Worm (Caenorhabditis elegans) whole organism, mixed stage, embryonic: ENCODE results near the gene srh-192.
"Not testable (repeated sequence)": the region's sequence is repeated elsewhere in the genome, so short reads cannot be mapped to it uniquely, and the experiment has no call there.

Experiments used
- blmp-1 ChIP-seq: fragments of 150-350 bp; optimal IDR thresholded peaks from 2 replicates; lab custom pipeline; 2014; ENCODE audit warnings: missing biosample characterization, missing genetic modification characterization
- ceh-39 ChIP-seq: fragments of 150-350 bp; optimal IDR thresholded peaks from 2 replicates; lab custom pipeline; 2014; ENCODE audit warnings: missing biosample characterization, missing genetic modification characterization
- ceh-43 ChIP-seq: fragments of 200-800 bp; sonication (Bioruptor generic); optimal IDR thresholded peaks from 2 replicates; lab custom pipeline; 2018; ENCODE audit warnings: mild to moderate bottlenecking, missing genetic modification characterization, moderate library complexity, missing compliant biosample characterization
- elt-1 ChIP-seq: sonication (generic microtip); optimal IDR thresholded peaks from 2 replicates; lab custom pipeline; 2017; ENCODE audit warnings: missing genetic modification characterization, mild to moderate bottlenecking, missing compliant biosample characterization, antibody characterized with exemption, moderate library complexity, borderline replicate concordance; ENCODE audit not compliant: insufficient read depth
- lin-13 ChIP-seq: fragments of 150-350 bp; optimal IDR thresholded peaks from 2 replicates; lab custom pipeline; 2014; ENCODE audit warnings: missing biosample characterization, missing genetic modification characterization
- nhr-237 ChIP-seq: fragments of 150-350 bp; optimal IDR thresholded peaks from 2 replicates; lab custom pipeline; 2014; ENCODE audit warnings: missing biosample characterization, missing genetic modification characterization
- unc-39 ChIP-seq: fragments of 150-350 bp; optimal IDR thresholded peaks from 2 replicates; lab custom pipeline; 2014; ENCODE audit warnings: missing biosample characterization, missing genetic modification characterization
- unc-62 ChIP-seq: fragments of 150-350 bp; optimal IDR thresholded peaks from 2 replicates; lab custom pipeline; 2014; ENCODE audit warnings: missing biosample characterization, missing genetic modification reagents, missing genetic modification characterization
- ztf-11 ChIP-seq: fragments of 150-350 bp; optimal IDR thresholded peaks from 2 replicates; lab custom pipeline; 2014; ENCODE audit warnings: missing biosample characterization, missing genetic modification characterization

DNA sequence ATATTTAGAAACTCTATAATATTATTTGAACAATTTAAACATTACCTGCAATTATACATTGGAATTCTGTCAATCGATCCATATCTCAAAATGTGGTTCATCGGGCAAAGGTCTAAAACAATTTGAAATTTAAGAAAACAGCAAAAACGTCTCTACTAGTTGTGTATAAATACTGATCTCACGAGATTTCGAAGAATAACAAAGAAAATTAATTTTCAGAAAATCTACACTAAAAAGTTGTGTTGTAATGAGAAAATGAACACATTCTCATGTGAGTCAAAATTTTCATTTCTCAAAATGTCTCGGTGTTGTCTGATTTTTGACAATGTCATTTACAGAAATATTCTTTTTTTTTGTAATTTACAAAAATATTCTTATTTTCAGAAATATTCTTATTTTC, 46.7 kb downstream of the srh-192 start, which contains the start of gene srt-36:
- TF ChIP-seq elt-1 (tag; lab: Kevin White, UChicago); ztf-11 (tag; lab: Kevin White, UChicago); unc-39; nhr-237 (tag; lab: Kevin White, UChicago); lin-13 (tag; lab: Kevin White, UChicago); ceh-39; blmp-1 (tag; lab: Kevin White, UChicago); unc-62 (GFP tag; lab: Kevin White, UChicago); ceh-43 (GFP tag; lab: Kevin White, UChicago): not testable (repeated sequence)
